Worm (Caenorhabditis elegans): ENCODE results near the gene fask-1.

The fask-1 gene

ce11 chrIV:13149276-13149675, 48.8 kb downstream of the fask-1 start, which contains the start of gene nlp-79 (continued):
- TF ChIP-seq pag-3 (tag; optimal IDR thresholded peaks at IDR 0.05; ENCODE audit: borderline replicate concordance): no peak
